Worm (Caenorhabditis elegans): ENCODE measurements around the gene ugt-46.

ce11 chrX:498640-499039 lies 31.4 kb downstream of the ugt-46 start:
- TF ChIP-seq sup-37 (GFP tag; optimal IDR thresholded peaks at IDR 0.05) (no peak), sptf-1 (tag; optimal IDR thresholded peaks at IDR 0.05) (no peak), aly-2 (tag; optimal IDR thresholded peaks at IDR 0.05) (no peak), C34B4.2 (tag; optimal IDR thresholded peaks at IDR 0.05) (no peak), rnt-1 (tag; optimal IDR thresholded peaks at IDR 0.05) (no peak), ceh-82 (tag; optimal IDR thresholded peaks at IDR 0.05) (no peak), unc-86 (tag; optimal IDR thresholded peaks at IDR 0.05) (no peak), dpl-1 (GFP tag; optimal IDR thresholded peaks at IDR 0.05) (no peak), nhr-12 (tag; optimal IDR thresholded peaks at IDR 0.05) (no peak), nhr-28 (tag; optimal IDR thresholded peaks at IDR 0.05) (no peak)
